Worm (Caenorhabditis elegans): ENCODE data around the gene C50E3.6.
A peak's percentile ranks its signal among the peaks of the same experiment; 100 is the strongest.

The C50E3.6 gene

DNA sequence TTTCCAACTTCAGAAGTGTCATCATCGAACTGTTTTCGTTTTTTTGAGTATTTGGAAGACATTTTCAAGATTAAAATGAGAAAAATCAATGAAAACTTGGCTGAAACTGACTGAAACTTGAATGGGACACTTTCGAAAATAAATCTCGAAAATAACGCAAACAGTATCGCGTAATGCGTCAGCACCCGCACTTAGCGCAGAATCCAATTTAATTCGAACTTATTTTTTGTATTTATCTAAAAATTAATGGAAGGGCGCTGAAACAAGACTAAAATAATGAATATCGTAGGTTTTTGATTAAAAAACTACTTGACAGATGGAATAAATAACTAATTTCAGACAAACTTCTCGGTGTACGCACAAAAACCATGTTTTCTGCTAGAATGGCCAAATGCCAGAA, 14.8 kb downstream of the C50E3.6 start, which contains the start of the genes snu-66 and ints-9 (continued):
- TF ChIP-seq skn-1 (tag; optimal IDR thresholded peaks at IDR 0.05) (peak; percentile 54), pax-3 (tag; optimal IDR thresholded peaks at IDR 0.05) (no peak), mdl-1 (tag; optimal IDR thresholded peaks at IDR 0.05) (peak in 1 of 2 experiments; percentile 41), snpc-4 (tag; optimal IDR thresholded peaks at IDR 0.05) (peak; percentile 41), hlh-4 (tag; optimal IDR thresholded peaks at IDR 0.05) (no peak), lin-39 (tag; optimal IDR thresholded peaks at IDR 0.05) (peak; percentile 48), xbp-1 (tag; optimal IDR thresholded peaks at IDR 0.05) (peak; percentile 72), lin-35 (GFP tag; optimal IDR thresholded peaks at IDR 0.05) (peak; percentile 75 to 85), ztf-11 (tag; optimal IDR thresholded peaks at IDR 0.05) (peak in 1 of 2 experiments; percentile 33), ets-5 (GFP tag; IDR thresholded peaks at IDR 0.05) (no peak), lin-13 (GFP tag; optimal IDR thresholded peaks at IDR 0.05) (peak; percentile 57), nhr-71 (tag; optimal IDR thresholded peaks at IDR 0.05) (peak; percentile 84), lin-15B (tag; optimal IDR thresholded peaks at IDR 0.05) (peak; percentile 63), tbx-2 (tag; optimal IDR thresholded peaks at IDR 0.05) (peak; percentile 72), efl-3 (GFP tag; optimal IDR thresholded peaks at IDR 0.05) (no peak), Y116A8C.19 (tag; optimal IDR thresholded peaks at IDR 0.05; ENCODE audit: borderline replicate concordance) (no peak), elt-3 (tag; optimal IDR thresholded peaks at IDR 0.05) (peak in 2 of 6 experiments; percentile 23 to 35), sptf-1 (tag; optimal IDR thresholded peaks at IDR 0.05) (no peak), nhr-28 (tag; optimal IDR thresholded peaks at IDR 0.05) (no peak), fkh-10 (GFP tag; optimal IDR thresholded peaks at IDR 0.05) (no peak), irx-1 (tag; optimal IDR thresholded peaks at IDR 0.05) (peak; percentile 46), egl-27 (tag; optimal IDR thresholded peaks at IDR 0.05) (no peak), dpl-1 (GFP tag; optimal IDR thresholded peaks at IDR 0.05) (peak; percentile 68 to 79 (median 79)), sox-4 (tag; optimal IDR thresholded peaks at IDR 0.05) (no peak), C34B4.2 (tag; optimal IDR thresholded peaks at IDR 0.05) (no peak), ceh-82 (tag; optimal IDR thresholded peaks at IDR 0.05) (peak; percentile 66 to 81 (median 67)), C04F5.9 (tag; optimal IDR thresholded peaks at IDR 0.05) (no peak), ceh-90 (tag; optimal IDR thresholded peaks at IDR 0.05) (no peak), pqm-1 (tag; optimal IDR thresholded peaks at IDR 0.05) (no peak), nhr-20 (tag; optimal IDR thresholded peaks at IDR 0.05) (peak; percentile 77), F16B12.6 (tag; optimal IDR thresholded peaks at IDR 0.05) (peak; percentile 36)

DNA sequence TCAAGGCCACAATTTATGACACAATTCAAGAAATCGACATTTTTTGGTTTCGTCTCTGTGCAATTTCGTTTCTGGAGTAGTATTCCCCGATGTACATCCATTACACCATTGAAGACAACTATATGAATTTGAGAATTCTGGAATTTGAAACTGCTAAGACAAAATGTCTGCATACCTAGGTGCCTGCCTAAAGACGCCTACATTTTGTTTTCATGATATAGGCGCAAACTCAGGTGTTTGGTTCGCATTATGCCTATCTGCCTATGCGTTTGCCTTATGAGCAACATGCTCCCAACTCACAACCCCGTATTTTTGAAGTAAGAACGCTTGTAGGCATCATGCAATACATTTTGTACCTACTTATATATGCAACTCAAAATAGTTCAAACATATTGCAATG, 19.4 kb downstream of the C50E3.6 start, which contains the start of gene F19F10.14:
TSS of gene F19F10.14 (minus strand) at position 101 of the 400 bp plus-strand sequence.
- TF ChIP-seq tbx-2 (tag; optimal IDR thresholded peaks at IDR 0.05): no peak
- no peak for TF ChIP-seq lin-15B (tag; optimal IDR thresholded peaks at IDR 0.05)
- no peak for TF ChIP-seq lin-13 (GFP tag; optimal IDR thresholded peaks at IDR 0.05)
- TF ChIP-seq jun-1 (tag; optimal IDR thresholded peaks at IDR 0.05): no peak
- no peak for TF ChIP-seq ceh-82 (tag; optimal IDR thresholded peaks at IDR 0.05)
- no peak for TF ChIP-seq sup-37 (GFP tag; optimal IDR thresholded peaks at IDR 0.05)
- no peak for TF ChIP-seq nhr-237 (tag; optimal IDR thresholded peaks at IDR 0.05)
- no peak for TF ChIP-seq F16B12.6 (tag; optimal IDR thresholded peaks at IDR 0.05)
- no peak for TF ChIP-seq C16A3.4 (tag; optimal IDR thresholded peaks at IDR 0.05)
- no peak for TF ChIP-seq rnt-1 (tag; optimal IDR thresholded peaks at IDR 0.05)
- no peak for TF ChIP-seq nhr-76 (tag; optimal IDR thresholded peaks at IDR 0.05)
- no peak for TF ChIP-seq efl-1 (optimal IDR thresholded peaks at IDR 0.05)
- TF ChIP-seq efl-1 (GFP tag; optimal IDR thresholded peaks at IDR 0.05 in 1 of 2): no peak
- no peak for TF ChIP-seq swsn-7 (tag; optimal IDR thresholded peaks at IDR 0.05)
- TF ChIP-seq mdl-1 (tag; optimal IDR thresholded peaks at IDR 0.05): no peak
- no peak for TF ChIP-seq nhr-20 (tag; optimal IDR thresholded peaks at IDR 0.05)

ce11 chrV:7570290-7570689, 20.1 kb downstream of the C50E3.6 start, which contains the start of gene clec-212:
TSS of gene clec-212 (minus strand) at chrV:7570390.
- TF ChIP-seq unc-30 (tag; optimal IDR thresholded peaks at IDR 0.05) (no peak), ama-1 (optimal IDR thresholded peaks at IDR 0.05) (no peak), dsc-1 (tag; optimal IDR thresholded peaks at IDR 0.05) (no peak), nhr-84 (tag; optimal IDR thresholded peaks at IDR 0.05) (no peak)
